Fruit fly (Drosophila melanogaster) whole organism, prepupa: ENCODE measurements around the gene CG7218.

Source experiments
- CG10631 ChIP-seq: fragments of 200-800 bp; sonication (Bioruptor generic); optimal IDR thresholded peaks from 2 replicates; lab custom pipeline; 2016; ENCODE audit warnings: missing biosample characterization, missing genetic modification characterization
- CG10669 ChIP-seq: fragments of 200-800 bp; sonication (Bioruptor generic); optimal IDR thresholded peaks from 3 replicates; lab custom pipeline; 2018; ENCODE audit warnings: missing biosample characterization, mild to moderate bottlenecking, missing genetic modification characterization, moderate library complexity
- CG11294 ChIP-seq: fragments of 200-800 bp; sonication (Bioruptor generic); IDR thresholded peaks from 2 replicates; pipeline ENCODE4 v1.3.6; 2022; ENCODE audit warnings: missing biosample characterization, missing genetic modification characterization
- CG11902 ChIP-seq: fragments of 200-800 bp; sonication (Bioruptor generic); optimal IDR thresholded peaks from 3 replicates; lab custom pipeline; 2016; ENCODE audit warnings: missing biosample characterization, missing genetic modification characterization
- CG15336 ChIP-seq: fragments of 200-800 bp; sonication (Bioruptor generic); IDR thresholded peaks from 2 replicates; pipeline ENCODE4 v1.3.6; 2022; ENCODE audit warnings: missing biosample characterization, missing genetic modification characterization
- CG1621 ChIP-seq: fragments of 200-800 bp; sonication (Bioruptor generic); optimal IDR thresholded peaks from 3 replicates; lab custom pipeline; 2018; ENCODE audit warnings: missing biosample characterization, mild to moderate bottlenecking, missing genetic modification characterization
- CG16779 ChIP-seq: fragments of 200-800 bp; sonication (Bioruptor generic); optimal IDR thresholded peaks from 3 replicates; lab custom pipeline; 2017; ENCODE audit warnings: missing biosample characterization, mild to moderate bottlenecking, missing genetic modification characterization
- CG3032 ChIP-seq: fragments of 200-800 bp; optimal IDR thresholded peaks from 2 replicates; lab custom pipeline; 2019; ENCODE audit warnings: missing biosample characterization, mild to moderate bottlenecking, missing genetic modification characterization, moderate library complexity
- CG31627 ChIP-seq: fragments of 200-800 bp; sonication (Bioruptor generic); optimal IDR thresholded peaks from 3 replicates; lab custom pipeline; 2016; ENCODE audit warnings: missing biosample characterization, missing genetic modification characterization
- CG32006 ChIP-seq: fragments of 200-800 bp; sonication (Bioruptor generic); optimal IDR thresholded peaks from 3 replicates; lab custom pipeline; 2017; ENCODE audit warnings: missing biosample characterization, mild to moderate bottlenecking, missing genetic modification characterization
- CG34406 ChIP-seq: fragments of 200-800 bp; sonication (Bioruptor generic); optimal IDR thresholded peaks from 3 replicates; lab custom pipeline; 2016; ENCODE audit warnings: missing biosample characterization, missing genetic modification characterization
- CG3919 ChIP-seq: fragments of 200-800 bp; sonication (Bioruptor generic); optimal IDR thresholded peaks from 3 replicates; lab custom pipeline; 2016; ENCODE audit warnings: missing biosample characterization, missing genetic modification characterization
- CG4318 ChIP-seq: fragments of 200-800 bp; sonication (Bioruptor generic); optimal IDR thresholded peaks from 3 replicates; lab custom pipeline; 2017; ENCODE audit warnings: missing biosample characterization, mild to moderate bottlenecking, missing genetic modification characterization
- CG6163 ChIP-seq: fragments of 200-800 bp; sonication (Bioruptor generic); IDR thresholded peaks from 3 replicates; pipeline ENCODE4 v1.3.6; 2022; ENCODE audit warnings: missing biosample characterization, missing genetic modification characterization
- CG6276 ChIP-seq: fragments of 200-800 bp; sonication (Bioruptor generic); optimal IDR thresholded peaks from 2 replicates; lab custom pipeline; 2017; ENCODE audit warnings: missing biosample characterization, mild to moderate bottlenecking, missing genetic modification characterization
- CG6792 ChIP-seq: fragments of 200-800 bp; sonication (Bioruptor generic); optimal IDR thresholded peaks from 3 replicates; lab custom pipeline; 2016; ENCODE audit warnings: missing biosample characterization, missing genetic modification characterization
- CG6808 ChIP-seq: fragments of 200-800 bp; sonication (Bioruptor generic); optimal IDR thresholded peaks from 3 replicates; lab custom pipeline; 2017; ENCODE audit warnings: missing biosample characterization, missing genetic modification characterization, mild to moderate bottlenecking, moderate library complexity, missing genetic modification reagents
- CG7368 ChIP-seq: fragments of 200-800 bp; sonication (Bioruptor generic); optimal IDR thresholded peaks from 3 replicates; lab custom pipeline; 2016; ENCODE audit warnings: missing biosample characterization, missing genetic modification characterization
- CG8119 ChIP-seq: fragments of 200-800 bp; sonication (Bioruptor generic); IDR thresholded peaks from 3 replicates; pipeline ENCODE4 v1.3.6; 2022; ENCODE audit warnings: missing biosample characterization, missing genetic modification characterization
- CG8319 ChIP-seq: fragments of 200-800 bp; sonication (Bioruptor generic); optimal IDR thresholded peaks from 3 replicates; lab custom pipeline; 2016; ENCODE audit warnings: missing biosample characterization, missing genetic modification characterization
- CG8632 ChIP-seq: fragments of 200-800 bp; sonication (Bioruptor generic); optimal IDR thresholded peaks from 3 replicates; lab custom pipeline; 2016; ENCODE audit warnings: missing biosample characterization, missing genetic modification characterization
- CG9139 ChIP-seq: fragments of 200-800 bp; sonication (Bioruptor generic); optimal IDR thresholded peaks from 3 replicates; lab custom pipeline; 2017; ENCODE audit warnings: missing biosample characterization, mild to moderate bottlenecking, missing genetic modification characterization
- Eip78C ChIP-seq: fragments of 200-800 bp; sonication (Bioruptor generic); peaks from one replicate; lab custom pipeline; 2016; ENCODE audit warnings: missing biosample characterization, missing genetic modification characterization
- Eip93F ChIP-seq: fragments of 200-800 bp; sonication (Bioruptor generic); optimal IDR thresholded peaks from 2 replicates; lab custom pipeline; 2016; ENCODE audit warnings: missing biosample characterization, mild to moderate bottlenecking, missing genetic modification characterization
- Ets21C ChIP-seq: fragments of 200-800 bp; sonication (Bioruptor generic); optimal IDR thresholded peaks from 3 replicates; lab custom pipeline; 2016; ENCODE audit warnings: missing biosample characterization, missing genetic modification characterization
- Ets96B ChIP-seq: fragments of 200-800 bp; optimal IDR thresholded peaks from 2 replicates; lab custom pipeline; 2019; ENCODE audit warnings: missing biosample characterization, mild to moderate bottlenecking, missing genetic modification characterization, moderate library complexity
- Gug ChIP-seq: fragments of 200-800 bp; sonication (Bioruptor generic); IDR thresholded peaks from 2 replicates; pipeline ENCODE4 v1.3.6; 2022; ENCODE audit warnings: missing biosample characterization, missing genetic modification characterization
- Hr38 ChIP-seq: sonication (Bioruptor generic); optimal IDR thresholded peaks from 2 replicates; lab custom pipeline; 2016; ENCODE audit warnings: missing biosample characterization, missing genetic modification characterization
- Hr39 ChIP-seq: fragments of 200-800 bp; sonication (Bioruptor generic); optimal IDR thresholded peaks from 2 replicates; lab custom pipeline; 2016; ENCODE audit warnings: missing biosample characterization, missing genetic modification characterization
- Hr4 ChIP-seq: fragments of 200-800 bp; sonication (Bioruptor generic); optimal IDR thresholded peaks from 3 replicates; lab custom pipeline; 2016; ENCODE audit warnings: missing biosample characterization, missing genetic modification characterization
- Lpt ChIP-seq: fragments of 200-800 bp; sonication (Bioruptor generic); optimal IDR thresholded peaks from 3 replicates; lab custom pipeline; 2016; ENCODE audit warnings: missing biosample characterization, missing genetic modification characterization
- OdsH ChIP-seq: fragments of 200-800 bp; sonication (Bioruptor generic); optimal IDR thresholded peaks from 3 replicates; lab custom pipeline; 2016; ENCODE audit warnings: missing biosample characterization, missing genetic modification characterization
- Smox ChIP-seq: fragments of 200-800 bp; sonication (Bioruptor generic); optimal IDR thresholded peaks from 3 replicates; lab custom pipeline; 2016; ENCODE audit warnings: missing biosample characterization, missing genetic modification characterization
- Sox102F ChIP-seq: fragments of 200-800 bp; sonication (Bioruptor generic); optimal IDR thresholded peaks from 2 replicates; lab custom pipeline; 2016; ENCODE audit warnings: missing biosample characterization, mild to moderate bottlenecking, missing genetic modification characterization
- Sox14 ChIP-seq: fragments of 200-800 bp; sonication (Bioruptor generic); optimal IDR thresholded peaks from 3 replicates; lab custom pipeline; 2016; ENCODE audit warnings: missing biosample characterization, missing genetic modification characterization
- Sox15 ChIP-seq: fragments of 200-800 bp; sonication (Bioruptor generic); optimal IDR thresholded peaks from 3 replicates; lab custom pipeline; 2016; ENCODE audit warnings: missing biosample characterization, missing genetic modification characterization
- acj6 ChIP-seq: fragments of 200-800 bp; sonication (Bioruptor generic); optimal IDR thresholded peaks from 3 replicates; lab custom pipeline; 2016; ENCODE audit warnings: missing biosample characterization, missing genetic modification characterization
- cyc ChIP-seq: fragments of 200-800 bp; sonication (Bioruptor generic); optimal IDR thresholded peaks from 3 replicates; lab custom pipeline; 2016; ENCODE audit warnings: missing biosample characterization, missing genetic modification characterization
- eg ChIP-seq: fragments of 200-800 bp; sonication (Bioruptor generic); IDR thresholded peaks from 3 replicates; pipeline ENCODE4 v1.3.6; 2022; ENCODE audit warnings: missing biosample characterization, missing genetic modification characterization
- esn ChIP-seq: fragments of 200-800 bp; sonication (Bioruptor generic); optimal IDR thresholded peaks from 2 replicates; lab custom pipeline; 2016; ENCODE audit warnings: missing biosample characterization, mild to moderate bottlenecking, missing genetic modification characterization, moderate library complexity
- fd59A ChIP-seq: fragments of 200-800 bp; sonication (Bioruptor generic); optimal IDR thresholded peaks from 2 replicates; lab custom pipeline; 2017; ENCODE audit warnings: missing biosample characterization, mild to moderate bottlenecking, missing genetic modification characterization, missing genetic modification reagents
- fd85E ChIP-seq: fragments of 200-800 bp; sonication (Bioruptor generic); optimal IDR thresholded peaks from 3 replicates; lab custom pipeline; 2016; ENCODE audit warnings: missing biosample characterization, missing genetic modification characterization
- pdm3 ChIP-seq: fragments of 200-800 bp; sonication (Bioruptor generic); optimal IDR thresholded peaks from 3 replicates; lab custom pipeline; 2016; ENCODE audit warnings: missing biosample characterization, missing genetic modification characterization
- spab ChIP-seq: fragments of 200-800 bp; sonication (Bioruptor generic); optimal IDR thresholded peaks from 2 replicates; lab custom pipeline; 2017; ENCODE audit warnings: missing biosample characterization, mild to moderate bottlenecking, missing genetic modification characterization, missing genetic modification reagents
- ss ChIP-seq, 2 experiments: fragments of 200-800 bp; sonication (Bioruptor generic); optimal IDR thresholded peaks; 2 replicates in 1 of 2; 3 replicates in 1 of 2; lab custom pipeline; 2017 to 2018; ENCODE audit warnings: mild to moderate bottlenecking in 2 of 2, missing biosample characterization in 2 of 2, missing genetic modification characterization in 2 of 2, moderate library complexity in 1 of 2
- svp ChIP-seq: fragments of 200-800 bp; sonication (Bioruptor generic); peaks from one replicate; lab custom pipeline; 2016; ENCODE audit warnings: missing biosample characterization, missing genetic modification characterization
- topi ChIP-seq: fragments of 200-800 bp; sonication (Bioruptor generic); optimal IDR thresholded peaks from 3 replicates; lab custom pipeline; 2016; ENCODE audit warnings: missing biosample characterization, missing genetic modification characterization
- vri ChIP-seq: fragments of 200-800 bp; sonication (Bioruptor generic); optimal IDR thresholded peaks from 3 replicates; lab custom pipeline; 2016; ENCODE audit warnings: missing biosample characterization, mild to moderate bottlenecking, missing genetic modification characterization

The CG7218 gene

dm6 chr3R:18188702-18189125 is 24.5 kb upstream of the CG7218 start, which contains the start of the genes CG12321 and MED17 (continued):
- peak; percentile 80 for TF ChIP-seq esn
- peak; percentile 72 for TF ChIP-seq fd59A (GFP tag; lab: Kevin White, UChicago)
- peak; percentile 79 for TF ChIP-seq Hr4 (GFP tag; lab: Kevin White, UChicago)
- TF ChIP-seq cyc (GFP tag; lab: Kevin White, UChicago) = peak; percentile 80
- no peak for TF ChIP-seq vri (GFP tag; lab: Kevin White, UChicago)
- TF ChIP-seq CG9139 = peak; percentile 6
- TF ChIP-seq CG3919 (GFP tag; lab: Kevin White, UChicago) = peak; percentile 88
- peak; percentile 82 for TF ChIP-seq CG8632
- TF ChIP-seq spab (GFP tag; lab: Kevin White, UChicago) = no peak
- no peak for TF ChIP-seq CG16779 (tag; lab: Kevin White, UChicago)
- TF ChIP-seq Smox (GFP tag; lab: Kevin White, UChicago) = no peak
- TF ChIP-seq Eip78C (GFP tag; lab: Kevin White, UChicago) = peak; percentile 91
- TF ChIP-seq Ets96B = peak; percentile 80
- peak; percentile 81 for TF ChIP-seq Sox14
- TF ChIP-seq Ets21C (GFP tag; lab: Kevin White, UChicago) = peak; percentile 65
- TF ChIP-seq CG34406 = peak; percentile 87
- TF ChIP-seq CG10631 (GFP tag; lab: Kevin White, UChicago) = peak; percentile 90
- peak; percentile 72; the same call in 2 of the 3 replicates for TF ChIP-seq CG8119 (GFP tag; lab: Robert Waterston, UW)
- TF ChIP-seq CG7368 (GFP tag; lab: Kevin White, UChicago) = peak; percentile 80
- TF ChIP-seq Sox15 (GFP tag; lab: Kevin White, UChicago) = peak; percentile 86
- TF ChIP-seq fd85E = peak; percentile 54
- peak; percentile 82 for TF ChIP-seq CG15336 (GFP tag; lab: Robert Waterston, UW)
- peak; percentile 64 for TF ChIP-seq CG6792 (GFP tag; lab: Kevin White, UChicago)
- TF ChIP-seq CG6808 (GFP tag; lab: Kevin White, UChicago) = no peak
- TF ChIP-seq CG32006 = peak; percentile 92
- TF ChIP-seq CG11902 (GFP tag; lab: Kevin White, UChicago) = peak; percentile 82
- peak; percentile 72; the same call in 1 of the 2 replicates for TF ChIP-seq CG11294
- peak; percentile 80 for TF ChIP-seq pdm3 (GFP tag; lab: Kevin White, UChicago)
- peak; percentile 79 for TF ChIP-seq Lpt (GFP tag; lab: Kevin White, UChicago)
- peak; percentile 88 for TF ChIP-seq CG4318 (GFP tag; lab: Kevin White, UChicago)
- TF ChIP-seq CG8319 (GFP tag; lab: Kevin White, UChicago) = peak; percentile 75
- TF ChIP-seq CG6163 (GFP tag; lab: Robert Waterston, UW) = peak; percentile 77
- TF ChIP-seq ss (GFP tag; optimal IDR thresholded peaks at IDR 0.05; lab: Kevin White, UChicago) = no peak
- TF ChIP-seq Eip93F (GFP tag; lab: Kevin White, UChicago) = no peak
- peak; percentile 92 for TF ChIP-seq OdsH (GFP tag; lab: Kevin White, UChicago)
- TF ChIP-seq CG3032 (tag; lab: Kevin White, UChicago) = peak; percentile 84
- peak; percentile 85 for TF ChIP-seq eg (GFP tag; lab: Robert Waterston, UW)
- no peak for TF ChIP-seq svp
- TF ChIP-seq Hr38 (GFP tag; lab: Kevin White, UChicago) = no peak
- TF ChIP-seq CG1621 = peak; percentile 54
- peak; percentile 77 for TF ChIP-seq topi
- TF ChIP-seq Sox102F (GFP tag; lab: Kevin White, UChicago) = no peak
- TF ChIP-seq, all 60 proteins: peak for 47

dm6 chr3R:18185385-18185784 is 21.2 kb upstream of the CG7218 start, which contains the start of the genes Arp5 and CG7208:
Gene Arp5 (plus strand): TSS chr3R:18185498.
Gene CG7208 (minus strand): TSS chr3R:18185715.
- TF ChIP-seq Gug (GFP tag; lab: Robert Waterston, UW) = peak; percentile 42; the same call in 1 of the 2 replicates
- no peak; the same call in 2 of the 3 replicates for TF ChIP-seq eg (GFP tag; lab: Robert Waterston, UW)
- peak; percentile 71 for TF ChIP-seq CG31627
- no peak for TF ChIP-seq ss (GFP tag; optimal IDR thresholded peaks at IDR 0.05; lab: Kevin White, UChicago)
- no peak for TF ChIP-seq Eip93F (GFP tag; lab: Kevin White, UChicago)
- no peak for TF ChIP-seq fd59A (GFP tag; lab: Kevin White, UChicago)
- TF ChIP-seq fd85E = peak; percentile 10
- TF ChIP-seq Lpt (GFP tag; lab: Kevin White, UChicago) = no peak
- TF ChIP-seq Ets21C (GFP tag; lab: Kevin White, UChicago) = peak; percentile 50
- TF ChIP-seq Sox14 = peak; percentile 69
- TF ChIP-seq CG6792 (GFP tag; lab: Kevin White, UChicago) = no peak
- TF ChIP-seq svp = no peak
- TF ChIP-seq acj6 = peak; percentile 69
- TF ChIP-seq CG10631 (GFP tag; lab: Kevin White, UChicago) = no peak
- TF ChIP-seq pdm3 (GFP tag; lab: Kevin White, UChicago) = peak; percentile 76
- TF ChIP-seq CG8319 (GFP tag; lab: Kevin White, UChicago) = peak; percentile 51
- TF ChIP-seq CG3032 (tag; lab: Kevin White, UChicago) = peak; percentile 48
- TF ChIP-seq CG6276 (GFP tag; lab: Kevin White, UChicago) = no peak
- TF ChIP-seq CG6808 (GFP tag; lab: Kevin White, UChicago) = no peak
- peak; percentile 14 for TF ChIP-seq CG11902 (GFP tag; lab: Kevin White, UChicago)
- TF ChIP-seq cyc (GFP tag; lab: Kevin White, UChicago) = peak; percentile 68
- no peak for TF ChIP-seq CG6163 (GFP tag; lab: Robert Waterston, UW)
- no peak for TF ChIP-seq CG1621
- peak; percentile 91 for TF ChIP-seq Eip78C (GFP tag; lab: Kevin White, UChicago)
- TF ChIP-seq Ets96B = peak; percentile 30
- no peak for TF ChIP-seq CG10669 (GFP tag; lab: Kevin White, UChicago)
- peak; percentile 34 for TF ChIP-seq CG4318 (GFP tag; lab: Kevin White, UChicago)
- TF ChIP-seq Hr39 (GFP tag; lab: Kevin White, UChicago) = peak; percentile 68
- peak; percentile 73 for TF ChIP-seq topi
